Worm (Caenorhabditis elegans) whole organism, late embryonic: ENCODE results near the gene T26A5.2.

ENCODE experiments used
- C08G9.2 ChIP-seq: sonication (generic microtip); optimal IDR thresholded peaks from 2 replicates; lab custom pipeline; 2016; ENCODE audit warnings: mild to moderate bottlenecking, missing genetic modification characterization, moderate library complexity, missing compliant biosample characterization
- C38D4.7 ChIP-seq: fragments of 200-800 bp; sonication (Bioruptor generic); optimal IDR thresholded peaks from 2 replicates; lab custom pipeline; 2018; ENCODE audit warnings: mild to moderate bottlenecking, missing genetic modification characterization, moderate library complexity, missing compliant biosample characterization
- F13H6.1 ChIP-seq: sonication (generic microtip); optimal IDR thresholded peaks from 2 replicates; lab custom pipeline; 2016; ENCODE audit warnings: missing genetic modification characterization, missing compliant biosample characterization
- K09A11.1 ChIP-seq: sonication (generic microtip); optimal IDR thresholded peaks from 2 replicates; lab custom pipeline; 2017; ENCODE audit warnings: antibody characterized with exemption, mild to moderate bottlenecking, missing genetic modification characterization, missing compliant biosample characterization; ENCODE audit not compliant: insufficient read depth
- ama-1 ChIP-seq: fragments of 150-350 bp; optimal IDR thresholded peaks from 2 replicates; lab custom pipeline; 2014
- ceh-18 ChIP-seq: sonication (generic microtip); optimal IDR thresholded peaks from 2 replicates; lab custom pipeline; 2016; ENCODE audit warnings: missing genetic modification characterization, missing compliant biosample characterization
- ceh-19 ChIP-seq: fragments of 200-800 bp; sonication (Bioruptor generic); optimal IDR thresholded peaks from 2 replicates; lab custom pipeline; 2018; ENCODE audit warnings: mild to moderate bottlenecking, missing genetic modification characterization, missing compliant biosample characterization
- ceh-30 ChIP-seq: fragments of 150-350 bp; optimal IDR thresholded peaks from 2 replicates; lab custom pipeline; 2014; ENCODE audit warnings: missing biosample characterization, missing genetic modification characterization
- ceh-45 ChIP-seq: fragments of 200-800 bp; sonication (Bioruptor generic); IDR thresholded peaks from 2 replicates; pipeline ENCODE4 v1.3.6; 2022; ENCODE audit warnings: missing genetic modification reagents, missing genetic modification characterization, missing compliant biosample characterization
- ceh-48 ChIP-seq: sonication (generic microtip); optimal IDR thresholded peaks from 2 replicates; lab custom pipeline; 2016; ENCODE audit warnings: missing genetic modification characterization, inconsistent platforms, missing compliant biosample characterization
- ceh-6 ChIP-seq: fragments of 200-800 bp; sonication (Bioruptor generic); optimal IDR thresholded peaks from 2 replicates; lab custom pipeline; 2018; ENCODE audit warnings: mild to moderate bottlenecking, missing genetic modification characterization, missing compliant biosample characterization
- ceh-9 ChIP-seq: sonication (generic microtip); optimal IDR thresholded peaks from 2 replicates; lab custom pipeline; 2016; ENCODE audit warnings: mild to moderate bottlenecking, missing genetic modification characterization, inconsistent platforms, missing compliant biosample characterization
- dmd-4 ChIP-seq: sonication (generic microtip); optimal IDR thresholded peaks from 2 replicates; lab custom pipeline; 2016; ENCODE audit warnings: borderline replicate concordance, missing genetic modification characterization, missing compliant biosample characterization
- dve-1 ChIP-seq: sonication (generic microtip); optimal IDR thresholded peaks from 2 replicates; lab custom pipeline; 2017; ENCODE audit warnings: antibody characterized with exemption, mild to moderate bottlenecking, missing genetic modification characterization, missing compliant biosample characterization
- elt-4 ChIP-seq: sonication (generic microtip); optimal IDR thresholded peaks from 2 replicates; lab custom pipeline; 2016; ENCODE audit warnings: missing genetic modification characterization, missing compliant biosample characterization
- eyg-1 ChIP-seq: sonication (generic microtip); optimal IDR thresholded peaks from 2 replicates; lab custom pipeline; 2016; ENCODE audit warnings: missing genotype, missing genetic modification characterization, missing compliant biosample characterization
- fax-1 ChIP-seq: sonication (generic microtip); optimal IDR thresholded peaks from 2 replicates; lab custom pipeline; 2016; ENCODE audit warnings: missing genotype, missing genetic modification characterization, missing compliant biosample characterization
- fkh-10 ChIP-seq: fragments of 150-350 bp; optimal IDR thresholded peaks from 2 replicates; lab custom pipeline; 2014; ENCODE audit warnings: missing biosample characterization, missing genetic modification reagents, missing genetic modification characterization
- fkh-6 ChIP-seq: sonication (generic microtip); optimal IDR thresholded peaks from 2 replicates; lab custom pipeline; 2016; ENCODE audit warnings: missing genetic modification characterization, missing compliant biosample characterization
- gmeb-2 ChIP-seq: sonication (generic microtip); optimal IDR thresholded peaks from 2 replicates; lab custom pipeline; 2016; ENCODE audit warnings: missing genetic modification characterization, inconsistent platforms, missing compliant biosample characterization
- hlh-13 ChIP-seq: fragments of 200-800 bp; sonication (Bioruptor generic); optimal IDR thresholded peaks from 2 replicates; lab custom pipeline; 2018; ENCODE audit warnings: mild to moderate bottlenecking, missing genetic modification characterization, missing compliant biosample characterization
- hlh-15 ChIP-seq: sonication (generic microtip); optimal IDR thresholded peaks from 2 replicates; lab custom pipeline; 2016; ENCODE audit warnings: missing genetic modification characterization, missing compliant biosample characterization
- hlh-30 ChIP-seq: sonication (generic microtip); optimal IDR thresholded peaks from 2 replicates; lab custom pipeline; 2017; ENCODE audit warnings: antibody characterized with exemption, missing genetic modification characterization, missing compliant biosample characterization; ENCODE audit not compliant: insufficient read depth
- hlh-6 ChIP-seq: sonication (generic microtip); optimal IDR thresholded peaks from 2 replicates; lab custom pipeline; 2016; ENCODE audit warnings: missing genotype, missing genetic modification characterization, missing compliant biosample characterization
- hlh-8 ChIP-seq: sonication (generic microtip); optimal IDR thresholded peaks from 2 replicates; lab custom pipeline; 2016; ENCODE audit warnings: missing genotype, missing genetic modification characterization, missing compliant biosample characterization
- lim-6 ChIP-seq: sonication (generic microtip); optimal IDR thresholded peaks from 2 replicates; lab custom pipeline; 2016; ENCODE audit warnings: missing genetic modification characterization, missing compliant biosample characterization
- lin-11 ChIP-seq: fragments of 200-800 bp; sonication (Bioruptor generic); optimal IDR thresholded peaks from 2 replicates; lab custom pipeline; 2018; ENCODE audit warnings: mild to moderate bottlenecking, missing genetic modification characterization, missing compliant biosample characterization
- madf-2 ChIP-seq: sonication (generic microtip); optimal IDR thresholded peaks from 2 replicates; lab custom pipeline; 2017; ENCODE audit warnings: missing genetic modification characterization, missing compliant biosample characterization
- nfya-1 ChIP-seq: sonication (generic microtip); optimal IDR thresholded peaks from 2 replicates; lab custom pipeline; 2017; ENCODE audit warnings: missing genetic modification characterization, mild to moderate bottlenecking, missing compliant biosample characterization, antibody characterized with exemption, moderate library complexity
- nhr-11 ChIP-seq: fragments of 150-350 bp; optimal IDR thresholded peaks from 2 replicates; lab custom pipeline; 2014; ENCODE audit warnings: missing biosample characterization, missing genetic modification characterization
- nhr-232 ChIP-seq: sonication (generic microtip); optimal IDR thresholded peaks from 2 replicates; lab custom pipeline; 2016; ENCODE audit warnings: missing genetic modification characterization, missing compliant biosample characterization
- npax-4 ChIP-seq: sonication (generic microtip); optimal IDR thresholded peaks from 2 replicates; lab custom pipeline; 2016; ENCODE audit warnings: missing genetic modification characterization, missing compliant biosample characterization
- pag-3 ChIP-seq: sonication (generic microtip); optimal IDR thresholded peaks from 2 replicates; lab custom pipeline; 2016; ENCODE audit warnings: missing compliant biosample characterization, missing genetic modification characterization, borderline replicate concordance
- pat-9 ChIP-seq: fragments of 200-800 bp; sonication (Bioruptor generic); optimal IDR thresholded peaks from 2 replicates; lab custom pipeline; 2018; ENCODE audit warnings: mild to moderate bottlenecking, missing genetic modification characterization, moderate library complexity, missing compliant biosample characterization
- pha-4 ChIP-seq: fragments of 150-350 bp; optimal IDR thresholded peaks from 2 replicates; lab custom pipeline; 2018; ENCODE audit warnings: missing biosample characterization, missing genetic modification reagents, missing genetic modification characterization
- pqm-1 ChIP-seq: sonication (generic microtip); optimal IDR thresholded peaks from 2 replicates; lab custom pipeline; 2016; ENCODE audit warnings: missing genetic modification characterization, missing compliant biosample characterization
- pros-1 ChIP-seq: fragments of 150-350 bp; optimal IDR thresholded peaks from 2 replicates; lab custom pipeline; 2014; ENCODE audit warnings: missing biosample characterization, missing genetic modification reagents, missing genetic modification characterization
- ref-2 ChIP-seq: sonication (generic microtip); optimal IDR thresholded peaks from 2 replicates; lab custom pipeline; 2016; ENCODE audit warnings: missing genetic modification characterization, missing compliant biosample characterization
- rnt-1 ChIP-seq: sonication (generic microtip); optimal IDR thresholded peaks from 2 replicates; lab custom pipeline; 2016; ENCODE audit warnings: missing genetic modification characterization, missing compliant biosample characterization
- sdc-2 ChIP-seq: sonication (generic microtip); optimal IDR thresholded peaks from 2 replicates; lab custom pipeline; 2016; ENCODE audit warnings: missing genotype, missing genetic modification characterization, missing compliant biosample characterization
- syd-9 ChIP-seq: sonication (generic microtip); optimal IDR thresholded peaks from 2 replicates; lab custom pipeline; 2016; ENCODE audit warnings: mild to moderate bottlenecking, missing genetic modification characterization, moderate library complexity, missing compliant biosample characterization
- tbx-2 ChIP-seq: sonication (generic microtip); optimal IDR thresholded peaks from 2 replicates; lab custom pipeline; 2016; ENCODE audit warnings: missing genetic modification characterization, missing compliant biosample characterization
- tbx-7 ChIP-seq: sonication (generic microtip); optimal IDR thresholded peaks from 2 replicates; lab custom pipeline; 2016; ENCODE audit warnings: missing genotype, missing genetic modification characterization, missing compliant biosample characterization
- unc-3 ChIP-seq, 2 experiments: fragments of 200-800 bp in 1 of 2; sonication (Bioruptor generic) in 1 of 2; sonication (generic microtip) in 1 of 2; conservative IDR thresholded peaks in 1 of 2; optimal IDR thresholded peaks in 1 of 2; 2 replicates each; pipeline versions ENCODE4 v1.3.6 to Lab custom; 2016 to 2022; ENCODE audit warnings: missing compliant biosample characterization in 2 of 2, missing genetic modification characterization in 2 of 2, missing genetic modification reagents in 1 of 2
- unc-55 ChIP-seq: sonication (generic microtip); optimal IDR thresholded peaks from 2 replicates; lab custom pipeline; 2017; ENCODE audit warnings: missing biosample characterization, missing genetic modification reagents, missing genetic modification characterization

The T26A5.2 gene

DNA sequence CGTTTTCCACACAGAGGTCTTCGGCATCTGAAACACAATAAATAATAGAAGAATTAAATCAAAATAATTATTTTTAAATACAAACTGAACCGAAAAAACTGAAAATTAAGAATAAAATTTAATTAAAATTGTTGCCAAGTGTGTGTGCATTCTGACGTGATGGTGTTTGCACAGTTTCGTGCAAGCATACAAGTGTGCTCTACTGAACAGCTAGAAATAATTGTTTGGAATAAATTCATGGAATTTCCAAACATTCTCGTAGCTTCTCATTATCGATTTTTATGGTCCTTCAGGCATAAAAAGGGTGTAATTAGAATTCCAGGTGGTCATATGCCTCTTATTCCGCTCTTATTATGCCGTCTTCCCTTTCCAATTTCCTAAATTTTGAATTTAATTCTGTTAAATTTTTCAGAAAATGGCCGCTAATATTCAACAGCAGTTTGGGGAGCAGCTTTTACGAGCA lies 35.3 kb upstream of the T26A5.2 start, which contains the start of the genes mrps-17 and txdc-9 (continued):
- no peak for TF ChIP-seq rnt-1 (tag; lab: Kevin White, UChicago)
- no peak for TF ChIP-seq ceh-19 (GFP tag; lab: Kevin White, UChicago)
- TF ChIP-seq ceh-9 (tag; lab: Kevin White, UChicago): no peak
- TF ChIP-seq ref-2 (tag; lab: Kevin White, UChicago): no peak
- TF ChIP-seq K09A11.1 (tag; lab: Kevin White, UChicago): no peak
- TF ChIP-seq pqm-1 (tag; lab: Kevin White, UChicago): no peak
- TF ChIP-seq fkh-6 (tag; lab: Kevin White, UChicago): no peak
- TF ChIP-seq ceh-6 (GFP tag; lab: Kevin White, UChicago): no peak
- TF ChIP-seq hlh-30 (tag; lab: Kevin White, UChicago): no peak
- TF ChIP-seq unc-55: peak; percentile 27
- TF ChIP-seq pag-3 (tag; lab: Kevin White, UChicago): no peak
- TF ChIP-seq unc-3 (GFP tag; conservative IDR thresholded peaks at IDR 0.05; lab: Robert Waterston, UW): no peak
- TF ChIP-seq unc-3 (tag; optimal IDR thresholded peaks at IDR 0.05; lab: Kevin White, UChicago): no peak
- TF ChIP-seq ceh-30 (tag; lab: Kevin White, UChicago): no peak
- TF ChIP-seq F13H6.1 (tag; lab: Kevin White, UChicago): no peak
- peak; percentile 65 for TF ChIP-seq nfya-1 (tag; lab: Kevin White, UChicago)
- TF ChIP-seq ceh-45: no peak
- TF ChIP-seq dve-1 (tag; lab: Kevin White, UChicago): no peak
- no peak for TF ChIP-seq hlh-15
- no peak for TF ChIP-seq dmd-4
- TF ChIP-seq pat-9: no peak
- no peak for TF ChIP-seq madf-2 (tag; lab: Kevin White, UChicago)
- TF ChIP-seq pha-4 (tag; lab: Kevin White, UChicago): no peak
- TF ChIP-seq C08G9.2 (tag; lab: Kevin White, UChicago): no peak
- TF ChIP-seq hlh-8 (tag; lab: Kevin White, UChicago): no peak
- TF ChIP-seq pros-1: no peak
- TF ChIP-seq nhr-232 (tag; lab: Kevin White, UChicago): no peak
- no peak for TF ChIP-seq ama-1
- no peak for TF ChIP-seq hlh-6

DNA sequence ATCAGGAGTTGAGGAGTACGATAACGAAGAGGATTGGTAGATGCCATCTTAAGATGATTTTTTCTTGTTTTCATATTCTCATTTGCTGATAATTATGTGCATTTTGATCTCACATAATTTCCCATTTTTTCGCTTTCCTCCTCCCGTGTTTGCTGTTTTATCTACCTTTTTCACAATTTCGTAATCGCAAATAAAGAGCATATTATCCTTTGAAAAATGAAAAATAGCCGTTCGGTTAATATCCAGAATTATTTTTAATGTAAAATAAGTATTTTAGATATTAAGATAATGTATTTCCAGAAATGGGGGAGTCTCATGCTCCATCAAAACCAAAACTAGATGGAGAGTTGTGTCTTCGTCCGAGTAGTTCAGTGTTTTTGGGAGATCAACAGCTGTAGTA lies 34.2 kb upstream of the T26A5.2 start, which contains the start of gene vps-16:
Gene vps-16, plus strand, starts transcription at position 301 of the 400 bp plus-strand sequence.
- TF ChIP-seq ama-1 (no peak), dve-1 (tag; lab: Kevin White, UChicago) (no peak), unc-3 (GFP tag; conservative IDR thresholded peaks at IDR 0.05; lab: Robert Waterston, UW) (no peak), unc-3 (tag; optimal IDR thresholded peaks at IDR 0.05; lab: Kevin White, UChicago) (no peak), lim-6 (tag; lab: Kevin White, UChicago) (no peak), pha-4 (tag; lab: Kevin White, UChicago) (no peak), lin-11 (no peak), ref-2 (tag; lab: Kevin White, UChicago) (no peak), tbx-7 (tag; lab: Kevin White, UChicago) (no peak), sdc-2 (tag; lab: Kevin White, UChicago) (no peak), hlh-13 (no peak), ceh-6 (GFP tag; lab: Kevin White, UChicago) (no peak), K09A11.1 (tag; lab: Kevin White, UChicago) (no peak), dmd-4 (no peak), nhr-11 (no peak), elt-4 (tag; lab: Kevin White, UChicago) (no peak), fkh-6 (tag; lab: Kevin White, UChicago) (no peak), gmeb-2 (tag; lab: Kevin White, UChicago) (no peak)
- TF ChIP-seq, all 69 proteins: peak for 0

- TF ChIP-seq hlh-30 (tag; lab: Kevin White, UChicago) (no peak), F13H6.1 (tag; lab: Kevin White, UChicago) (no peak), ceh-48 (tag; lab: Kevin White, UChicago) (no peak), fax-1 (tag; lab: Kevin White, UChicago) (no peak), tbx-7 (tag; lab: Kevin White, UChicago) (no peak), nhr-232 (tag; lab: Kevin White, UChicago) (no peak), tbx-2 (tag; lab: Kevin White, UChicago) (no peak), syd-9 (tag; lab: Kevin White, UChicago) (no peak), ref-2 (tag; lab: Kevin White, UChicago) (no peak), fkh-10 (no peak), C38D4.7 (GFP tag; lab: Kevin White, UChicago) (no peak), npax-4 (no peak), pha-4 (tag; lab: Kevin White, UChicago) (no peak), hlh-13 (no peak), nfya-1 (tag; lab: Kevin White, UChicago) (no peak), eyg-1 (tag; lab: Kevin White, UChicago) (no peak), ceh-18 (no peak), ceh-30 (tag; lab: Kevin White, UChicago) (no peak), K09A11.1 (tag; lab: Kevin White, UChicago) (no peak)
Measured at ce11 chrIII:6436308-6436707, 30.8 kb upstream of the T26A5.2 start, which contains the start of gene C05D11.1. C05D11.1 (plus strand) TSS chrIII:6436608.
